Worm (Caenorhabditis elegans) whole organism, L4 larva: ENCODE measurements around the gene F46F5.1.
A peak's percentile ranks its signal among the peaks of the same experiment; 100 is the strongest.

ENCODE experiments used
- D1046.2 ChIP-seq: fragments of 200-800 bp; sonication (Bioruptor generic); IDR thresholded peaks from 2 replicates; pipeline ENCODE4 v1.3.6; 2022; ENCODE audit warnings: missing genetic modification characterization, missing compliant biosample characterization
- F26F4.8 ChIP-seq: fragments of 200-800 bp; sonication (Bioruptor generic); conservative IDR thresholded peaks from 2 replicates; pipeline ENCODE4 v1.3.6; 2022; ENCODE audit warnings: missing genetic modification characterization, missing compliant biosample characterization
- F37D6.2 ChIP-seq: sonication (generic microtip); optimal IDR thresholded peaks from 2 replicates; lab custom pipeline; 2016; ENCODE audit warnings: mild to moderate bottlenecking, missing genetic modification characterization, missing compliant biosample characterization
- Y75B8A.6 ChIP-seq: fragments of 200-800 bp; sonication (Bioruptor generic); IDR thresholded peaks from 2 replicates; pipeline ENCODE4 v1.3.6; 2022; ENCODE audit warnings: missing genetic modification reagents, missing genetic modification characterization, missing compliant biosample characterization
- ZK337.2 ChIP-seq: fragments of 200-800 bp; sonication (Bioruptor generic); IDR thresholded peaks from 2 replicates; pipeline ENCODE4 v1.3.6; 2022; ENCODE audit warnings: missing genetic modification reagents, missing genetic modification characterization, missing compliant biosample characterization
- ZK546.5 ChIP-seq, 2 experiments: sonication (generic microtip); optimal IDR thresholded peaks; 2 replicates each; lab custom pipeline; 2017; ENCODE audit warnings: missing biosample characterization in 2 of 2, missing genetic modification characterization in 2 of 2
- aha-1 ChIP-seq: fragments of 150-350 bp; peaks from one replicate; lab custom pipeline; 2014; ENCODE audit warnings: missing biosample characterization, missing genetic modification characterization
- aly-2 ChIP-seq: sonication (generic microtip); optimal IDR thresholded peaks from 2 replicates; lab custom pipeline; 2018; ENCODE audit warnings: missing biosample characterization, missing genetic modification characterization
- ama-1 ChIP-seq: fragments of 150-350 bp; optimal IDR thresholded peaks from 2 replicates; lab custom pipeline; 2014; ENCODE audit warnings: inconsistent platforms, mixed read lengths
- ceh-32 ChIP-seq: sonication (generic microtip); optimal IDR thresholded peaks from 2 replicates; lab custom pipeline; 2016; ENCODE audit warnings: mild to moderate bottlenecking, missing genetic modification characterization, missing compliant biosample characterization; ENCODE audit not compliant: poor library complexity
- ces-1 ChIP-seq: fragments of 150-350 bp; sonication (generic microtip); optimal IDR thresholded peaks from 4 replicates; lab custom pipeline; 2014; ENCODE audit warnings: missing biosample characterization, missing genetic modification reagents, missing genetic modification characterization
- cey-2 ChIP-seq: sonication (generic microtip); optimal IDR thresholded peaks from 3 replicates; lab custom pipeline; 2017; ENCODE audit warnings: missing genetic modification characterization, mild to moderate bottlenecking, missing compliant biosample characterization, antibody characterized with exemption, borderline replicate concordance; ENCODE audit not compliant: insufficient read depth
- ctbp-1 ChIP-seq: fragments of 200-800 bp; sonication (Bioruptor generic); IDR thresholded peaks from 2 replicates; pipeline ENCODE4 v1.3.6; 2022; ENCODE audit warnings: missing genetic modification reagents, missing genetic modification characterization, missing compliant biosample characterization
- daf-16 ChIP-seq, 3 experiments: sonication (generic microtip); optimal IDR thresholded peaks; 2 replicates each; lab custom pipeline; 2016 to 2017; ENCODE audit warnings: missing genetic modification characterization in 3 of 3, missing genetic modification reagents in 3 of 3, mild to moderate bottlenecking in 2 of 3, missing compliant biosample characterization in 2 of 3, missing biosample characterization in 1 of 3, moderate library complexity in 1 of 3
- dmd-6 ChIP-seq: fragments of 200-800 bp; sonication (Bioruptor generic); IDR thresholded peaks from 2 replicates; pipeline ENCODE4 v1.3.6; 2022; ENCODE audit warnings: missing genetic modification reagents, missing genetic modification characterization, missing compliant biosample characterization
- dmd-8 ChIP-seq: fragments of 200-800 bp; sonication (Bioruptor generic); IDR thresholded peaks from 2 replicates; pipeline ENCODE4 v1.3.6; 2022; ENCODE audit warnings: missing genetic modification characterization, missing compliant biosample characterization
- hif-1 ChIP-seq, 2 experiments: sonication (generic microtip); optimal IDR thresholded peaks; 2 replicates each; lab custom pipeline; 2016 to 2017; ENCODE audit warnings: missing compliant biosample characterization in 2 of 2, missing genetic modification characterization in 2 of 2, missing genetic modification reagents in 2 of 2, missing genotype in 2 of 2, mild to moderate bottlenecking in 1 of 2
- hlh-11 ChIP-seq: fragments of 200-800 bp; sonication (Bioruptor generic); optimal IDR thresholded peaks from 2 replicates; lab custom pipeline; 2018; ENCODE audit warnings: mild to moderate bottlenecking, missing genetic modification characterization, missing compliant biosample characterization
- hlh-30 ChIP-seq: sonication (generic microtip); optimal IDR thresholded peaks from 2 replicates; lab custom pipeline; 2017; ENCODE audit warnings: antibody characterized with exemption, mild to moderate bottlenecking, missing genetic modification characterization, missing compliant biosample characterization; ENCODE audit not compliant: insufficient read depth
- hmg-1.1 ChIP-seq: fragments of 200-800 bp; sonication (Bioruptor generic); IDR thresholded peaks from 2 replicates; pipeline ENCODE4 v1.3.6; 2022; ENCODE audit warnings: missing genetic modification reagents, missing genetic modification characterization, missing compliant biosample characterization
- jun-1 ChIP-seq: fragments of 150-350 bp; optimal IDR thresholded peaks from 2 replicates; lab custom pipeline; 2014; ENCODE audit warnings: missing biosample characterization, missing genetic modification reagents, missing genetic modification characterization
- lim-7 ChIP-seq: fragments of 200-800 bp; sonication (Bioruptor generic); IDR thresholded peaks from 2 replicates; pipeline ENCODE4 v1.3.6; 2022; ENCODE audit warnings: missing genetic modification characterization, missing compliant biosample characterization
- lsy-2 ChIP-seq, 2 experiments: fragments of 150-350 bp in 1 of 2; sonication (generic microtip) in 1 of 2; optimal IDR thresholded peaks; 2 replicates each; lab custom pipeline; 2014 to 2017; ENCODE audit warnings: missing biosample characterization in 2 of 2, missing genetic modification characterization in 2 of 2
- mep-1 ChIP-seq: fragments of 150-350 bp; sonication (generic microtip); optimal IDR thresholded peaks from 3 replicates; lab custom pipeline; 2014; ENCODE audit warnings: missing biosample characterization, missing genetic modification characterization
- mxl-2 ChIP-seq: fragments of 200-800 bp; sonication (Bioruptor generic); conservative IDR thresholded peaks from 2 replicates; pipeline ENCODE4 v1.3.6; 2022; ENCODE audit warnings: missing genetic modification reagents, missing genetic modification characterization, missing compliant biosample characterization
- nhr-102 ChIP-seq: sonication (generic microtip); optimal IDR thresholded peaks from 2 replicates; lab custom pipeline; 2016; ENCODE audit warnings: mild to moderate bottlenecking, missing genetic modification characterization, moderate library complexity, missing compliant biosample characterization
- nhr-11 ChIP-seq: fragments of 150-350 bp; optimal IDR thresholded peaks from 2 replicates; lab custom pipeline; 2014; ENCODE audit warnings: missing biosample characterization, missing genetic modification characterization
- nhr-28 ChIP-seq: fragments of 150-350 bp; optimal IDR thresholded peaks from 2 replicates; lab custom pipeline; 2014; ENCODE audit warnings: missing biosample characterization, missing genetic modification characterization
- nhr-42 ChIP-seq: fragments of 200-800 bp; sonication (Bioruptor generic); IDR thresholded peaks from 2 replicates; pipeline ENCODE4 v1.3.6; 2022; ENCODE audit warnings: missing genetic modification characterization, missing compliant biosample characterization
- nhr-6 ChIP-seq: fragments of 150-350 bp; optimal IDR thresholded peaks from 2 replicates; lab custom pipeline; 2014; ENCODE audit warnings: missing biosample characterization, missing genetic modification characterization
- nhr-77 ChIP-seq: fragments of 150-350 bp; optimal IDR thresholded peaks from 2 replicates; lab custom pipeline; 2014; ENCODE audit warnings: missing biosample characterization, missing genetic modification characterization
- pha-4 ChIP-seq, 2 experiments: fragments of 150-350 bp in 1 of 2; fragments of 200-800 bp in 1 of 2; sonication (Bioruptor generic) in 1 of 2; IDR thresholded peaks in 1 of 2; optimal IDR thresholded peaks in 1 of 2; 2 replicates each; pipeline versions ENCODE4 v1.3.6 to Lab custom; 2014 to 2022; ENCODE audit warnings: missing genetic modification characterization in 2 of 2, missing genetic modification reagents in 2 of 2, missing biosample characterization in 1 of 2, missing compliant biosample characterization in 1 of 2
- rbr-2 ChIP-seq: sonication (generic microtip); optimal IDR thresholded peaks from 2 replicates; lab custom pipeline; 2016; ENCODE audit warnings: missing genotype, missing genetic modification characterization, missing compliant biosample characterization
- spr-1 ChIP-seq: sonication (generic microtip); optimal IDR thresholded peaks from 2 replicates; lab custom pipeline; 2016; ENCODE audit warnings: mild to moderate bottlenecking, missing genetic modification characterization, missing compliant biosample characterization
- tag-97 ChIP-seq: fragments of 200-800 bp; sonication (Bioruptor generic); IDR thresholded peaks from 2 replicates; pipeline ENCODE4 v1.3.6; 2022; ENCODE audit warnings: missing genetic modification characterization, missing compliant biosample characterization
- tra-1 ChIP-seq: fragments of 200-800 bp; sonication (Bioruptor generic); IDR thresholded peaks from 2 replicates; pipeline ENCODE4 v1.3.6; 2022; ENCODE audit warnings: missing genetic modification reagents, missing genetic modification characterization, missing compliant biosample characterization
- unc-39 ChIP-seq: sonication (generic microtip); optimal IDR thresholded peaks from 2 replicates; lab custom pipeline; 2017; ENCODE audit warnings: missing biosample characterization, missing genetic modification characterization
- unc-62 ChIP-seq, 3 experiments: fragments of 150-350 bp in 1 of 3; sonication (generic microtip); optimal IDR thresholded peaks in 2 of 3; peaks in 1 of 3; 1 replicate in 1 of 3; 2 replicates in 2 of 3; lab custom pipeline; 2014 to 2017; ENCODE audit warnings: missing biosample characterization in 3 of 3, missing genetic modification characterization in 3 of 3, missing genetic modification reagents in 3 of 3, missing genotype in 1 of 3
- zfp-2 ChIP-seq: sonication (generic microtip); optimal IDR thresholded peaks from 2 replicates; lab custom pipeline; 2016; ENCODE audit warnings: mild to moderate bottlenecking, missing genetic modification characterization, missing compliant biosample characterization
- zip-2 ChIP-seq: fragments of 150-350 bp; optimal IDR thresholded peaks from 2 replicates; lab custom pipeline; 2014; ENCODE audit warnings: missing biosample characterization, missing genetic modification characterization

The F46F5.1 gene

DNA sequence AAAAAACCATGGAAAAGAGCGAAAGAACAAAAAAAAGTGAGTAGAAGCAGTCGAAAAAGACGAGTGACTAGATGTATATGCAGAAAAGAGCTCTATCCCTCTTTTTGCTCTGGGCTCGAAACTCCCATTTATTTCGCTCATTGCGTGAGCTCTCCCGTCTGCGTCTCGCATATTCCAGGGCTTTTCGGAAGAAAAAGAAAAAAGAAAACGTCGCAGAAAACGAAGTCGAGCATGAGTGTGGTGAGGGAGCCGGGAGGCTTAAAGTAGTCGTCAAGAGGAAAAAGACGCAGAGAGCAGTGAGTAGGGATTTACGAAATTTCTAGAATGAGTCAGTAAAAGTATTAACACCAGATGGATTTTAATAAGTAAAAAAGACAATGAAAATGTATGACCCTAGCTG, 31.9 kb downstream of the F46F5.1 start (continued):
- TF ChIP-seq ctbp-1, result peak; percentile 56; the same call in 1 of the 2 replicates
- peak; percentile 43 for TF ChIP-seq F37D6.2
- no peak for TF ChIP-seq ceh-32
- TF ChIP-seq tag-97 (GFP tag; lab: Robert Waterston, UW), result no peak
- no peak for TF ChIP-seq nhr-28 (tag; lab: Kevin White, UChicago)
- peak; percentile 94 for TF ChIP-seq aha-1 (tag; lab: Kevin White, UChicago)
- TF ChIP-seq hlh-11 (tag; lab: Kevin White, UChicago), result no peak
- TF ChIP-seq lim-7 (GFP tag; lab: Robert Waterston, UW), result no peak
- no peak for TF ChIP-seq unc-39 (tag; lab: Kevin White, UChicago)
- no peak for TF ChIP-seq F26F4.8 (GFP tag; lab: Robert Waterston, UW)
- TF ChIP-seq nhr-11 (tag; lab: Kevin White, UChicago), result peak; percentile 30
- TF ChIP-seq hlh-30 (tag; lab: Kevin White, UChicago), result peak; percentile 18
- 0 out of 2 replicates have a peak, but pooled peaks have one; percentile 26 for TF ChIP-seq tra-1 (GFP tag; lab: Robert Waterston, UW)
- no peak for TF ChIP-seq daf-16 (GFP tag; optimal IDR thresholded peaks at IDR 0.05; lab: Kevin White, UChicago)
- no peak for TF ChIP-seq daf-16 (tag; optimal IDR thresholded peaks at IDR 0.05; lab: Kevin White, UChicago)
- no peak for TF ChIP-seq ama-1 (lab: Kevin White, UChicago)
- no peak for TF ChIP-seq cey-2 (tag; lab: Kevin White, UChicago)
- no peak for TF ChIP-seq jun-1
- TF ChIP-seq dmd-8, result no peak
- no peak for TF ChIP-seq Y75B8A.6 (GFP tag; lab: Robert Waterston, UW)
- no peak for TF ChIP-seq nhr-102
- no peak for TF ChIP-seq nhr-77
- TF ChIP-seq spr-1 (tag; lab: Kevin White, UChicago), result no peak
- TF ChIP-seq ces-1 (GFP tag; lab: Kevin White, UChicago), result no peak
- no peak for TF ChIP-seq ZK337.2 (GFP tag; lab: Robert Waterston, UW)
- TF ChIP-seq ZK546.5 (tag; optimal IDR thresholded peaks at IDR 0.05; lab: Kevin White, UChicago), result no peak
- TF ChIP-seq lsy-2 (tag; optimal IDR thresholded peaks at IDR 0.05; lab: Kevin White, UChicago), result peak; percentile 42 to 45
- TF ChIP-seq rbr-2, result peak; percentile 57
- TF ChIP-seq aly-2 (tag; lab: Kevin White, UChicago), result no peak
- TF ChIP-seq hmg-1.1 (GFP tag; lab: Robert Waterston, UW), result peak; percentile 64
- no peak for TF ChIP-seq zip-2 (tag; lab: Kevin White, UChicago)
- TF ChIP-seq nhr-42 (GFP tag; lab: Robert Waterston, UW), result no peak
- no peak for TF ChIP-seq dmd-6
- TF ChIP-seq zfp-2 (tag; lab: Kevin White, UChicago), result no peak
- no peak for TF ChIP-seq hif-1 (tag; optimal IDR thresholded peaks at IDR 0.05; lab: Kevin White, UChicago)
- TF ChIP-seq nhr-6 (tag; lab: Kevin White, UChicago), result no peak
- peak in 1 of 2 experiments; percentile 73 for TF ChIP-seq unc-62 (GFP tag; optimal IDR thresholded peaks at IDR 0.05 in 1 of 2; lab: Kevin White, UChicago)
- TF ChIP-seq unc-62 (tag; optimal IDR thresholded peaks at IDR 0.05; lab: Kevin White, UChicago), result no peak
- no peak for TF ChIP-seq D1046.2
- TF ChIP-seq pha-4 (GFP tag; IDR thresholded peaks at IDR 0.05; lab: Robert Waterston, UW), result no peak
- TF ChIP-seq pha-4 (tag; optimal IDR thresholded peaks at IDR 0.05; lab: Kevin White, UChicago), result no peak
- peak; percentile 51 for TF ChIP-seq mep-1 (tag; lab: Kevin White, UChicago)

ce11 chrII:757224-757623, 34.5 kb downstream of the F46F5.1 start:
- TF ChIP-seq aha-1 (tag; lab: Kevin White, UChicago) (peak; percentile 92), mxl-2 (GFP tag; lab: Robert Waterston, UW) (no peak)
- TF ChIP-seq, all 104 proteins: peak for 1
